Fruit fly (Drosophila melanogaster): ENCODE results near the gene CG10646.

- TF ChIP-seq Gsc (GFP tag; IDR thresholded peaks at IDR 0.05) (no peak), Gug (GFP tag; IDR thresholded peaks at IDR 0.05) (no peak), CG10543 (GFP tag; optimal IDR thresholded peaks at IDR 0.05) (no peak), Mes4 (GFP tag; optimal IDR thresholded peaks at IDR 0.05) (no peak), fd96Cb (tag; optimal IDR thresholded peaks at IDR 0.05) (no peak), chinmo (GFP tag; IDR thresholded peaks at IDR 0.05; ENCODE audit: partially characterized antibody) (no peak), Hmr (GFP tag; optimal IDR thresholded peaks at IDR 0.05) (no peak), dpn (GFP tag; optimal IDR thresholded peaks at IDR 0.05) (no peak), TFAM (GFP tag; optimal IDR thresholded peaks at IDR 0.05) (no peak), CG31441 (GFP tag; IDR thresholded peaks at IDR 0.05) (no peak), oc (tag; optimal IDR thresholded peaks at IDR 0.05) (no peak), B-H1 (GFP tag; IDR thresholded peaks at IDR 0.05) (no peak), tna (GFP tag; IDR thresholded peaks at IDR 0.05; ENCODE audit: partially characterized antibody) (no peak), ham (GFP tag; IDR thresholded peaks at IDR 0.05) (no peak)
These were observed 25.5 kb downstream of the CG10646 start for dm6 chr3L:12478229-12478628.
